Worm (Caenorhabditis elegans): Measurements from ENCODE around the gene W08E12.4.

ce11 chrIV:3341170-3341569, 39.0 kb downstream of the W08E12.4 start, which contains the start of gene F42A6.2:
- TF ChIP-seq ref-1 (GFP tag; conservative IDR thresholded peaks at IDR 0.05) (no peak), ztf-29 (GFP tag; IDR thresholded peaks at IDR 0.05) (no peak), flt-1 (GFP tag; IDR thresholded peaks at IDR 0.05) (no peak), med-1 (GFP tag; optimal IDR thresholded peaks at IDR 0.05; ENCODE audit: insufficient read depth) (no peak), T22C8.4 (GFP tag; IDR thresholded peaks at IDR 0.05) (no peak), ztf-23 (GFP tag; IDR thresholded peaks at IDR 0.05) (no peak), tab-1 (GFP tag; IDR thresholded peaks at IDR 0.05) (no peak)

All from whole organism, midembryonic.